Fruit fly (Drosophila melanogaster): ENCODE data around the gene CG43230.

dm6 chr2L:15211489-15211888 lies 3.5 kb upstream of the CG43230 start:
- TF ChIP-seq CG8159 (tag; optimal IDR thresholded peaks at IDR 0.05), result peak; percentile 61
- TF ChIP-seq CG4496 (GFP tag; IDR thresholded peaks at IDR 0.05), result no peak
- TF ChIP-seq CG32121 (GFP tag; IDR thresholded peaks at IDR 0.05), result no peak
- no peak for TF ChIP-seq Ets98B (GFP tag; IDR thresholded peaks at IDR 0.05)
- no peak for TF ChIP-seq Pif1A (GFP tag; optimal IDR thresholded peaks at IDR 0.05)
- TF ChIP-seq Snoo (tag; optimal IDR thresholded peaks at IDR 0.05), result no peak
- no peak for TF ChIP-seq CG34367 (tag; optimal IDR thresholded peaks at IDR 0.05)
- TF ChIP-seq CG8301 (tag; optimal IDR thresholded peaks at IDR 0.05), result no peak
- TF ChIP-seq CG13204 (GFP tag; optimal IDR thresholded peaks at IDR 0.05), result no peak
- peak; percentile 35 for TF ChIP-seq CG9948 (tag; optimal IDR thresholded peaks at IDR 0.05)
- TF ChIP-seq rn (GFP tag; IDR thresholded peaks at IDR 0.05), result no peak
- no peak for TF ChIP-seq fd96Ca (GFP tag; IDR thresholded peaks at IDR 0.05)
- no peak for TF ChIP-seq EcR (GFP tag; optimal IDR thresholded peaks at IDR 0.05)

Measured in whole organism, pupa.